Fruit fly (Drosophila melanogaster) whole organism, embryonic: ENCODE measurements around the gene CG10508.

Source experiments
- Bgb ChIP-seq: fragments of 200-800 bp; sonication (Bioruptor generic); IDR thresholded peaks from 2 replicates; pipeline ENCODE4 v1.3.6; 2022; ENCODE audit warnings: missing biosample characterization, missing genetic modification characterization; ENCODE audit not compliant: partially characterized antibody
- Blimp-1 ChIP-seq: fragments of 200-800 bp; sonication (Bioruptor generic); optimal IDR thresholded peaks from 3 replicates; lab custom pipeline; 2018; ENCODE audit warnings: missing biosample characterization, missing genetic modification characterization, mild to moderate bottlenecking, moderate library complexity, missing genetic modification reagents
- CG10462 ChIP-seq: fragments of 200-800 bp; sonication (Bioruptor generic); optimal IDR thresholded peaks from 2 replicates; lab custom pipeline; 2016; ENCODE audit warnings: missing biosample characterization, missing genetic modification characterization
- CG11456 ChIP-seq: fragments of 200-800 bp; sonication (Bioruptor generic); IDR thresholded peaks from 3 replicates; pipeline ENCODE4 v1.3.6; 2022; ENCODE audit warnings: missing biosample characterization, missing genetic modification characterization
- CG11504 ChIP-seq: fragments of 200-800 bp; sonication (Bioruptor generic); optimal IDR thresholded peaks from 3 replicates; lab custom pipeline; 2019; ENCODE audit warnings: missing biosample characterization, mild to moderate bottlenecking, missing genetic modification characterization, moderate library complexity
- CG12236 ChIP-seq: fragments of 200-800 bp; sonication (Bioruptor generic); optimal IDR thresholded peaks from 2 replicates; lab custom pipeline; 2016; ENCODE audit warnings: missing biosample characterization, missing genetic modification characterization
- CG12942 ChIP-seq: fragments of 200-800 bp; sonication (Bioruptor generic); optimal IDR thresholded peaks from 3 replicates; lab custom pipeline; 2016; ENCODE audit warnings: missing biosample characterization, missing genetic modification characterization
- CG13123 ChIP-seq: fragments of 200-800 bp; sonication (Bioruptor generic); optimal IDR thresholded peaks from 2 replicates; lab custom pipeline; 2016; ENCODE audit warnings: missing biosample characterization, missing genetic modification characterization
- CG13296 ChIP-seq: fragments of 200-800 bp; sonication (Bioruptor generic); optimal IDR thresholded peaks from 3 replicates; lab custom pipeline; 2018; ENCODE audit warnings: missing biosample characterization, mild to moderate bottlenecking, missing genetic modification characterization
- CG13894 ChIP-seq: fragments of 200-800 bp; sonication (Bioruptor generic); optimal IDR thresholded peaks from 3 replicates; lab custom pipeline; 2018; ENCODE audit warnings: missing biosample characterization, mild to moderate bottlenecking, missing genetic modification characterization, moderate library complexity
- CG17186 ChIP-seq: fragments of 200-800 bp; sonication (Bioruptor generic); optimal IDR thresholded peaks from 3 replicates; lab custom pipeline; 2017; ENCODE audit warnings: missing biosample characterization, missing genetic modification reagents, missing genetic modification characterization
- CG17385 ChIP-seq: fragments of 200-800 bp; sonication (Bioruptor generic); optimal IDR thresholded peaks from 3 replicates; lab custom pipeline; 2018; ENCODE audit warnings: missing biosample characterization, mild to moderate bottlenecking, missing genetic modification characterization
- CG17612 ChIP-seq: fragments of 200-800 bp; sonication (Bioruptor generic); IDR thresholded peaks from 2 replicates; pipeline ENCODE4 v1.3.6; 2022; ENCODE audit warnings: missing biosample characterization, missing genetic modification characterization
- CG2116 ChIP-seq: fragments of 200-800 bp; sonication (Bioruptor generic); optimal IDR thresholded peaks from 3 replicates; lab custom pipeline; 2018; ENCODE audit warnings: missing biosample characterization, mild to moderate bottlenecking, missing genetic modification characterization
- CG30403 ChIP-seq: fragments of 200-800 bp; sonication (Bioruptor generic); optimal IDR thresholded peaks from 3 replicates; lab custom pipeline; 2016; ENCODE audit warnings: missing biosample characterization, missing genetic modification characterization
- CG31365 ChIP-seq: fragments of 200-800 bp; sonication (Bioruptor generic); optimal IDR thresholded peaks from 2 replicates; lab custom pipeline; 2018; ENCODE audit warnings: missing biosample characterization, mild to moderate bottlenecking, missing genetic modification characterization
- CG31441 ChIP-seq: fragments of 200-800 bp; sonication (Bioruptor generic); IDR thresholded peaks from 2 replicates; pipeline ENCODE4 v1.3.6; 2022; ENCODE audit warnings: missing biosample characterization, missing genetic modification characterization
- CG6175 ChIP-seq: fragments of 200-800 bp; sonication (Bioruptor generic); IDR thresholded peaks from 3 replicates; pipeline ENCODE4 v1.3.6; 2022; ENCODE audit warnings: missing biosample characterization, missing genetic modification characterization
- CG6791 ChIP-seq: fragments of 200-800 bp; sonication (Bioruptor generic); IDR thresholded peaks from 3 replicates; pipeline ENCODE4 v1.3.6; 2022; ENCODE audit warnings: missing biosample characterization, missing genetic modification characterization; ENCODE audit not compliant: partially characterized antibody
- CG7987 ChIP-seq: fragments of 200-800 bp; sonication (Bioruptor generic); optimal IDR thresholded peaks from 2 replicates; lab custom pipeline; 2018; ENCODE audit warnings: missing biosample characterization, mild to moderate bottlenecking, missing genetic modification characterization, moderate library complexity
- CG8359 ChIP-seq: fragments of 200-800 bp; sonication (Bioruptor generic); optimal IDR thresholded peaks from 2 replicates; lab custom pipeline; 2017; ENCODE audit warnings: missing biosample characterization, mild to moderate bottlenecking, missing genetic modification characterization, borderline replicate concordance
- CG8478 ChIP-seq: fragments of >200 bp; optimal IDR thresholded peaks from 2 replicates; lab custom pipeline; 2018
- Deaf1 ChIP-seq: fragments of 200-800 bp; optimal IDR thresholded peaks from 3 replicates; lab custom pipeline; 2019; ENCODE audit warnings: missing biosample characterization, mild to moderate bottlenecking, missing genetic modification characterization, moderate library complexity
- Dfd ChIP-seq, 2 experiments: fragments of >200 bp; optimal IDR thresholded peaks; 2 replicates each; lab custom pipeline; 2017; ENCODE audit warnings: missing biosample characterization in 2 of 2, missing genetic modification characterization in 2 of 2
- Dip2 ChIP-seq: fragments of 200-800 bp; sonication (Bioruptor generic); IDR thresholded peaks from 2 replicates; pipeline ENCODE4 v1.3.6; 2022; ENCODE audit warnings: missing biosample characterization, missing genetic modification characterization
- Dp ChIP-seq: fragments of 200-800 bp; sonication (Bioruptor generic); optimal IDR thresholded peaks from 2 replicates; lab custom pipeline; 2018; ENCODE audit warnings: missing biosample characterization, mild to moderate bottlenecking, missing genetic modification characterization, moderate library complexity
- Drgx ChIP-seq: fragments of 200-800 bp; sonication (Bioruptor generic); IDR thresholded peaks from 2 replicates; pipeline ENCODE4 v1.3.6; 2022; ENCODE audit warnings: missing biosample characterization, missing genetic modification characterization
- Eip74EF ChIP-seq, 2 experiments: fragments of 200-800 bp in 1 of 2; fragments of >200 bp in 1 of 2; sonication (Bioruptor generic) in 1 of 2; optimal IDR thresholded peaks; 2 replicates each; lab custom pipeline; 2017 to 2019; ENCODE audit warnings: missing biosample characterization in 2 of 2, missing genetic modification characterization in 2 of 2, mild to moderate bottlenecking in 1 of 2, moderate library complexity in 1 of 2
- Ets65A ChIP-seq: fragments of 200-800 bp; sonication (Bioruptor generic); peaks from one replicate; lab custom pipeline; 2016; ENCODE audit warnings: missing biosample characterization, missing genetic modification characterization
- Hr3 ChIP-seq: fragments of 200-800 bp; sonication (Bioruptor generic); optimal IDR thresholded peaks from 3 replicates; lab custom pipeline; 2016; ENCODE audit warnings: missing biosample characterization, missing genetic modification characterization
- Lpt ChIP-seq: fragments of >200 bp; optimal IDR thresholded peaks from 2 replicates; lab custom pipeline; 2018; ENCODE audit warnings: missing biosample characterization, missing genetic modification characterization
- Mrtf ChIP-seq: fragments of 200-800 bp; sonication (Bioruptor generic); IDR thresholded peaks from 3 replicates; pipeline ENCODE4 v1.3.6; 2022; ENCODE audit warnings: missing biosample characterization, missing genetic modification characterization
- Pdp1 ChIP-seq, 2 experiments: fragments of 200-800 bp; sonication (Bioruptor generic); optimal IDR thresholded peaks; 3 replicates each; lab custom pipeline; 2016; ENCODE audit warnings: missing biosample characterization in 2 of 2, missing genetic modification characterization in 2 of 2, mild to moderate bottlenecking in 1 of 2, moderate library complexity in 1 of 2
- Trl ChIP-seq, 3 experiments: fragments of >200 bp in 2 of 3; fragments of 200-800 bp in 1 of 3; sonication (Bioruptor generic) in 1 of 3; optimal IDR thresholded peaks; 2 replicates in 1 of 3; 3 replicates in 2 of 3; lab custom pipeline; 2016 to 2017; ENCODE audit warnings: missing biosample characterization in 1 of 3, missing genetic modification characterization in 1 of 3
- Xbp1 ChIP-seq: fragments of 200-800 bp; sonication (Bioruptor generic); optimal IDR thresholded peaks from 3 replicates; lab custom pipeline; 2016; ENCODE audit warnings: missing biosample characterization, mild to moderate bottlenecking, missing genetic modification characterization
- cg ChIP-seq: fragments of 200-800 bp; sonication (Bioruptor generic); optimal IDR thresholded peaks from 3 replicates; lab custom pipeline; 2019; ENCODE audit warnings: missing biosample characterization, mild to moderate bottlenecking, missing genetic modification characterization, moderate library complexity
- ci ChIP-seq: fragments of 200-800 bp; sonication (Bioruptor generic); IDR thresholded peaks from 3 replicates; pipeline ENCODE4 v1.3.6; 2022; ENCODE audit warnings: missing biosample characterization, missing genetic modification characterization
- crol ChIP-seq: fragments of 200-800 bp; sonication (Bioruptor generic); IDR thresholded peaks from 2 replicates; pipeline ENCODE4 v1.3.6; 2022; ENCODE audit warnings: missing biosample characterization, missing genetic modification characterization
- da ChIP-seq: fragments of 200-800 bp; sonication (Bioruptor generic); optimal IDR thresholded peaks from 2 replicates; lab custom pipeline; 2016; ENCODE audit warnings: missing biosample characterization, missing genetic modification characterization
- disco-r ChIP-seq: fragments of 200-800 bp; sonication (Bioruptor generic); optimal IDR thresholded peaks from 2 replicates; lab custom pipeline; 2016; ENCODE audit warnings: missing biosample characterization, missing genetic modification characterization
- dmrt99B ChIP-seq: fragments of 200-800 bp; sonication (Bioruptor generic); optimal IDR thresholded peaks from 2 replicates; lab custom pipeline; 2018; ENCODE audit warnings: missing biosample characterization, mild to moderate bottlenecking, missing genetic modification characterization, moderate library complexity
- ftz-f1 ChIP-seq: fragments of 200-800 bp; sonication (Bioruptor generic); optimal IDR thresholded peaks from 2 replicates; lab custom pipeline; 2016; ENCODE audit warnings: missing biosample characterization, missing genetic modification characterization
- gce ChIP-seq: fragments of 200-800 bp; sonication (Bioruptor generic); IDR thresholded peaks from 3 replicates; pipeline ENCODE4 v1.3.6; 2022; ENCODE audit warnings: missing biosample characterization, missing genetic modification characterization
- gem ChIP-seq: fragments of 200-800 bp; sonication (Bioruptor generic); optimal IDR thresholded peaks from 2 replicates; lab custom pipeline; 2019; ENCODE audit warnings: missing biosample characterization, mild to moderate bottlenecking, missing genetic modification characterization, moderate library complexity
- gt ChIP-seq: fragments of 200-800 bp; sonication (Bioruptor generic); IDR thresholded peaks from 2 replicates; pipeline ENCODE4 v1.3.6; 2022; ENCODE audit warnings: missing biosample characterization, missing genetic modification characterization
- peb ChIP-seq: fragments of 200-800 bp; sonication (Bioruptor generic); IDR thresholded peaks from 2 replicates; pipeline ENCODE4 v1.3.6; 2022; ENCODE audit warnings: missing biosample characterization, missing genetic modification characterization
- psq ChIP-seq: fragments of 200-800 bp; sonication (Bioruptor generic); optimal IDR thresholded peaks from 2 replicates; lab custom pipeline; 2017; ENCODE audit warnings: missing biosample characterization, missing genetic modification characterization
- row ChIP-seq: fragments of 200-800 bp; sonication (Bioruptor generic); IDR thresholded peaks from 3 replicates; pipeline ENCODE4 v1.3.6; 2022; ENCODE audit warnings: missing biosample characterization, missing genetic modification characterization
- so ChIP-seq: fragments of 200-800 bp; sonication (Bioruptor generic); IDR thresholded peaks from 3 replicates; pipeline ENCODE4 v1.3.6; 2022; ENCODE audit warnings: missing biosample characterization, missing genetic modification characterization
- z ChIP-seq: fragments of 200-800 bp; sonication (Bioruptor generic); IDR thresholded peaks from 3 replicates; pipeline ENCODE4 v1.3.6; 2022; ENCODE audit warnings: missing biosample characterization, missing genetic modification characterization

CG10508 gene

dm6 chr3L:21224274-21224673 is 14.3 kb downstream of the CG10508 start:
- no peak for TF ChIP-seq gce
- no peak for TF ChIP-seq Bgb (GFP tag; lab: Robert Waterston, UW)
- no peak for TF ChIP-seq CG13123
- TF ChIP-seq gt (GFP tag; lab: Robert Waterston, UW): no peak
- no peak for TF ChIP-seq Lpt
- TF ChIP-seq CG31441 (GFP tag; lab: Robert Waterston, UW): peak; percentile 11; the same call in 1 of the 2 replicates
- TF ChIP-seq dmrt99B: peak; percentile 21
- no peak for TF ChIP-seq CG10462 (GFP tag; lab: Kevin White, UChicago)
- no peak for TF ChIP-seq CG13894 (tag; lab: Kevin White, UChicago)
- TF ChIP-seq CG11504: peak; percentile 32
- TF ChIP-seq CG17186 (GFP tag; lab: Kevin White, UChicago): no peak
- TF ChIP-seq CG17612 (GFP tag; lab: Robert Waterston, UW): no peak
- no peak for TF ChIP-seq Dip2 (GFP tag; lab: Robert Waterston, UW)
- TF ChIP-seq psq: no peak
- TF ChIP-seq CG30403 (GFP tag; lab: Kevin White, UChicago): peak; percentile 15
- no peak for TF ChIP-seq CG11456 (GFP tag; lab: Robert Waterston, UW)
- no peak for TF ChIP-seq CG6175
- no peak for TF ChIP-seq peb
- peak; percentile 38 for TF ChIP-seq gem (tag; lab: Kevin White, UChicago)

dm6 chr3L:21224701-21225223 is 14.7 kb downstream of the CG10508 start:
- peak; percentile 15 for TF ChIP-seq Blimp-1 (GFP tag; lab: Kevin White, UChicago)
- peak; percentile 52 for TF ChIP-seq Xbp1
- TF ChIP-seq CG6175: 0 out of 3 replicates have a peak, but pooled peaks have one; percentile 8
- peak; percentile 68 for TF ChIP-seq Deaf1 (tag; lab: Kevin White, UChicago)
- peak; percentile 31 for TF ChIP-seq Ets65A (GFP tag; lab: Kevin White, UChicago)
- TF ChIP-seq crol (GFP tag; lab: Robert Waterston, UW): peak; percentile 80
- no peak for TF ChIP-seq Dfd (GFP tag; optimal IDR thresholded peaks at IDR 0.05; lab: Kevin White, UChicago)
- no peak for TF ChIP-seq CG8359
- no peak for TF ChIP-seq Hr3 (GFP tag; lab: Kevin White, UChicago)
- TF ChIP-seq CG7987: no peak
- TF ChIP-seq CG2116 (GFP tag; lab: Kevin White, UChicago): no peak
- 0 out of 3 replicates have a peak, but pooled peaks have one; percentile 49 for TF ChIP-seq ci
- TF ChIP-seq so (GFP tag; lab: Robert Waterston, UW): 0 out of 3 replicates have a peak, but pooled peaks have one; percentile 16
- TF ChIP-seq Dp: no peak
- peak in 1 of 2 experiments; percentile 11 for TF ChIP-seq Trl (optimal IDR thresholded peaks at IDR 0.05; lab: Kevin White, UChicago)
- no peak for TF ChIP-seq Trl (GFP tag; optimal IDR thresholded peaks at IDR 0.05; lab: Kevin White, UChicago)
- TF ChIP-seq cg: peak; percentile 76
- no peak for TF ChIP-seq CG17385 (GFP tag; lab: Kevin White, UChicago)
- TF ChIP-seq CG6791 (GFP tag; lab: Robert Waterston, UW): 0 out of 3 replicates have a peak, but pooled peaks have one; percentile 39
- no peak for TF ChIP-seq CG12236
- no peak for TF ChIP-seq CG13296
- no peak for TF ChIP-seq ftz-f1
- no peak for TF ChIP-seq da (GFP tag; lab: Kevin White, UChicago)
- TF ChIP-seq CG12942: no peak
- TF ChIP-seq CG8478 (lab: Kevin White, UChicago): peak; percentile 60
- no peak for TF ChIP-seq Mrtf (GFP tag; lab: Robert Waterston, UW)
- TF ChIP-seq Pdp1 (GFP tag; optimal IDR thresholded peaks at IDR 0.05; lab: Kevin White, UChicago): peak in 1 of 2 experiments; percentile 95
- TF ChIP-seq disco-r (GFP tag; lab: Kevin White, UChicago): no peak
- TF ChIP-seq row: 0 out of 3 replicates have a peak, but pooled peaks have one; percentile 11
- peak; percentile 18; the same call in 1 of the 2 replicates for TF ChIP-seq Drgx (GFP tag; lab: Robert Waterston, UW)
- TF ChIP-seq Eip74EF (GFP tag; optimal IDR thresholded peaks at IDR 0.05; lab: Kevin White, UChicago): peak in 1 of 2 experiments; percentile 87
- TF ChIP-seq z: peak; percentile 81; the same call in 2 of the 3 replicates
- TF ChIP-seq CG31365 (tag; lab: Kevin White, UChicago): no peak
